Worm (Caenorhabditis elegans) whole organism, late embryonic: ENCODE data around the gene ZK632.10.
A peak's percentile ranks its signal among the peaks of the same experiment; 100 is the strongest.

Source experiments
- C38D4.7 ChIP-seq: fragments of 200-800 bp; sonication (Bioruptor generic); optimal IDR thresholded peaks from 2 replicates; lab custom pipeline; 2018; ENCODE audit warnings: mild to moderate bottlenecking, missing genetic modification characterization, moderate library complexity, missing compliant biosample characterization
- K02D7.2 ChIP-seq: sonication (generic microtip); optimal IDR thresholded peaks from 2 replicates; lab custom pipeline; 2017; ENCODE audit warnings: mild to moderate bottlenecking, missing genetic modification characterization, missing compliant biosample characterization
- K09A11.1 ChIP-seq: sonication (generic microtip); optimal IDR thresholded peaks from 2 replicates; lab custom pipeline; 2017; ENCODE audit warnings: antibody characterized with exemption, mild to moderate bottlenecking, missing genetic modification characterization, missing compliant biosample characterization; ENCODE audit not compliant: insufficient read depth
- ama-1 ChIP-seq: fragments of 150-350 bp; optimal IDR thresholded peaks from 2 replicates; lab custom pipeline; 2014
- ceh-45 ChIP-seq: fragments of 200-800 bp; sonication (Bioruptor generic); IDR thresholded peaks from 2 replicates; pipeline ENCODE4 v1.3.6; 2022; ENCODE audit warnings: missing genetic modification reagents, missing genetic modification characterization, missing compliant biosample characterization
- ceh-6 ChIP-seq: fragments of 200-800 bp; sonication (Bioruptor generic); optimal IDR thresholded peaks from 2 replicates; lab custom pipeline; 2018; ENCODE audit warnings: mild to moderate bottlenecking, missing genetic modification characterization, missing compliant biosample characterization
- ceh-9 ChIP-seq: sonication (generic microtip); optimal IDR thresholded peaks from 2 replicates; lab custom pipeline; 2016; ENCODE audit warnings: mild to moderate bottlenecking, missing genetic modification characterization, inconsistent platforms, missing compliant biosample characterization
- che-1 ChIP-seq: sonication (generic microtip); optimal IDR thresholded peaks from 2 replicates; lab custom pipeline; 2016; ENCODE audit warnings: mild to moderate bottlenecking, missing genetic modification characterization, missing compliant biosample characterization
- dmd-4 ChIP-seq: sonication (generic microtip); optimal IDR thresholded peaks from 2 replicates; lab custom pipeline; 2016; ENCODE audit warnings: borderline replicate concordance, missing genetic modification characterization, missing compliant biosample characterization
- dve-1 ChIP-seq: sonication (generic microtip); optimal IDR thresholded peaks from 2 replicates; lab custom pipeline; 2017; ENCODE audit warnings: antibody characterized with exemption, mild to moderate bottlenecking, missing genetic modification characterization, missing compliant biosample characterization
- elt-2 ChIP-seq: sonication (generic microtip); optimal IDR thresholded peaks from 2 replicates; lab custom pipeline; 2016; ENCODE audit warnings: missing genetic modification reagents, missing genetic modification characterization, missing compliant biosample characterization
- elt-4 ChIP-seq: sonication (generic microtip); optimal IDR thresholded peaks from 2 replicates; lab custom pipeline; 2016; ENCODE audit warnings: missing genetic modification characterization, missing compliant biosample characterization
- fax-1 ChIP-seq: sonication (generic microtip); optimal IDR thresholded peaks from 2 replicates; lab custom pipeline; 2016; ENCODE audit warnings: missing genotype, missing genetic modification characterization, missing compliant biosample characterization
- gmeb-2 ChIP-seq: sonication (generic microtip); optimal IDR thresholded peaks from 2 replicates; lab custom pipeline; 2016; ENCODE audit warnings: missing genetic modification characterization, inconsistent platforms, missing compliant biosample characterization
- hlh-15 ChIP-seq: sonication (generic microtip); optimal IDR thresholded peaks from 2 replicates; lab custom pipeline; 2016; ENCODE audit warnings: missing genetic modification characterization, missing compliant biosample characterization
- hlh-30 ChIP-seq: sonication (generic microtip); optimal IDR thresholded peaks from 2 replicates; lab custom pipeline; 2017; ENCODE audit warnings: antibody characterized with exemption, missing genetic modification characterization, missing compliant biosample characterization; ENCODE audit not compliant: insufficient read depth
- hlh-8 ChIP-seq: sonication (generic microtip); optimal IDR thresholded peaks from 2 replicates; lab custom pipeline; 2016; ENCODE audit warnings: missing genotype, missing genetic modification characterization, missing compliant biosample characterization
- lim-6 ChIP-seq: sonication (generic microtip); optimal IDR thresholded peaks from 2 replicates; lab custom pipeline; 2016; ENCODE audit warnings: missing genetic modification characterization, missing compliant biosample characterization
- madf-2 ChIP-seq: sonication (generic microtip); optimal IDR thresholded peaks from 2 replicates; lab custom pipeline; 2017; ENCODE audit warnings: missing genetic modification characterization, missing compliant biosample characterization
- mec-3 ChIP-seq: sonication (generic microtip); optimal IDR thresholded peaks from 2 replicates; lab custom pipeline; 2016; ENCODE audit warnings: borderline replicate concordance, missing genetic modification characterization, missing compliant biosample characterization
- nfya-1 ChIP-seq: sonication (generic microtip); optimal IDR thresholded peaks from 2 replicates; lab custom pipeline; 2017; ENCODE audit warnings: missing genetic modification characterization, mild to moderate bottlenecking, missing compliant biosample characterization, antibody characterized with exemption, moderate library complexity
- nhr-232 ChIP-seq: sonication (generic microtip); optimal IDR thresholded peaks from 2 replicates; lab custom pipeline; 2016; ENCODE audit warnings: missing genetic modification characterization, missing compliant biosample characterization
- odd-2 ChIP-seq: sonication (generic microtip); optimal IDR thresholded peaks from 2 replicates; lab custom pipeline; 2017; ENCODE audit warnings: antibody characterized with exemption, mild to moderate bottlenecking, missing genetic modification characterization, missing compliant biosample characterization
- pag-3 ChIP-seq: sonication (generic microtip); optimal IDR thresholded peaks from 2 replicates; lab custom pipeline; 2016; ENCODE audit warnings: missing compliant biosample characterization, missing genetic modification characterization, borderline replicate concordance
- pax-1 ChIP-seq: fragments of 150-350 bp; optimal IDR thresholded peaks from 2 replicates; lab custom pipeline; 2014; ENCODE audit warnings: missing biosample characterization, missing genetic modification characterization
- pha-2 ChIP-seq: sonication (generic microtip); optimal IDR thresholded peaks from 2 replicates; lab custom pipeline; 2017; ENCODE audit warnings: mild to moderate bottlenecking, missing genetic modification characterization, missing compliant biosample characterization
- pha-4 ChIP-seq: fragments of 150-350 bp; optimal IDR thresholded peaks from 2 replicates; lab custom pipeline; 2018; ENCODE audit warnings: missing biosample characterization, missing genetic modification reagents, missing genetic modification characterization
- pqm-1 ChIP-seq: sonication (generic microtip); optimal IDR thresholded peaks from 2 replicates; lab custom pipeline; 2016; ENCODE audit warnings: missing genetic modification characterization, missing compliant biosample characterization
- ref-2 ChIP-seq: sonication (generic microtip); optimal IDR thresholded peaks from 2 replicates; lab custom pipeline; 2016; ENCODE audit warnings: missing genetic modification characterization, missing compliant biosample characterization
- rnt-1 ChIP-seq: sonication (generic microtip); optimal IDR thresholded peaks from 2 replicates; lab custom pipeline; 2016; ENCODE audit warnings: missing genetic modification characterization, missing compliant biosample characterization
- sdc-2 ChIP-seq: sonication (generic microtip); optimal IDR thresholded peaks from 2 replicates; lab custom pipeline; 2016; ENCODE audit warnings: missing genotype, missing genetic modification characterization, missing compliant biosample characterization
- sox-2 ChIP-seq: fragments of 200-800 bp; sonication (Bioruptor generic); IDR thresholded peaks from 2 replicates; pipeline ENCODE4 v1.3.6; 2022; ENCODE audit warnings: missing genetic modification reagents, missing genetic modification characterization, missing compliant biosample characterization
- sox-4 ChIP-seq: sonication (generic microtip); optimal IDR thresholded peaks from 2 replicates; lab custom pipeline; 2017; ENCODE audit warnings: mild to moderate bottlenecking, missing genetic modification characterization, inconsistent platforms, missing compliant biosample characterization
- syd-9 ChIP-seq: sonication (generic microtip); optimal IDR thresholded peaks from 2 replicates; lab custom pipeline; 2016; ENCODE audit warnings: mild to moderate bottlenecking, missing genetic modification characterization, moderate library complexity, missing compliant biosample characterization
- tbx-7 ChIP-seq: sonication (generic microtip); optimal IDR thresholded peaks from 2 replicates; lab custom pipeline; 2016; ENCODE audit warnings: missing genotype, missing genetic modification characterization, missing compliant biosample characterization
- unc-3 ChIP-seq, 2 experiments: fragments of 200-800 bp in 1 of 2; sonication (Bioruptor generic) in 1 of 2; sonication (generic microtip) in 1 of 2; conservative IDR thresholded peaks in 1 of 2; optimal IDR thresholded peaks in 1 of 2; 2 replicates each; pipeline versions ENCODE4 v1.3.6 to Lab custom; 2016 to 2022; ENCODE audit warnings: missing compliant biosample characterization in 2 of 2, missing genetic modification characterization in 2 of 2, missing genetic modification reagents in 1 of 2
- unc-42 ChIP-seq: sonication (generic microtip); optimal IDR thresholded peaks from 2 replicates; lab custom pipeline; 2016; ENCODE audit warnings: missing genotype, missing genetic modification characterization, missing compliant biosample characterization
- unc-55 ChIP-seq: sonication (generic microtip); optimal IDR thresholded peaks from 2 replicates; lab custom pipeline; 2017; ENCODE audit warnings: missing biosample characterization, missing genetic modification reagents, missing genetic modification characterization
- zip-5 ChIP-seq: sonication (generic microtip); optimal IDR thresholded peaks from 2 replicates; lab custom pipeline; 2016; ENCODE audit warnings: missing genetic modification characterization, missing compliant biosample characterization
- ztf-16 ChIP-seq: sonication (generic microtip); optimal IDR thresholded peaks from 2 replicates; lab custom pipeline; 2017; ENCODE audit warnings: missing genetic modification characterization, missing compliant biosample characterization

Gene ZK632.10

ce11 chrIII:9851547-9851946 is 24.0 kb upstream of the ZK632.10 start, which contains the start of gene K11H3.3:
TSS of gene K11H3.3 (plus strand) at chrIII:9851854.
- no peak for TF ChIP-seq nhr-232 (tag; lab: Kevin White, UChicago)
- no peak for TF ChIP-seq tbx-7 (tag; lab: Kevin White, UChicago)

ce11 chrIII:9850877-9851276 is 23.4 kb upstream of the ZK632.10 start:
- TF ChIP-seq K09A11.1 (tag; lab: Kevin White, UChicago), result no peak

ce11 chrIII:9849950-9850349 is 22.4 kb upstream of the ZK632.10 start:
- TF ChIP-seq pha-2 (tag; lab: Kevin White, UChicago) (no peak), rnt-1 (tag; lab: Kevin White, UChicago) (no peak), fax-1 (tag; lab: Kevin White, UChicago) (no peak), gmeb-2 (no peak), syd-9 (no peak), unc-42 (no peak), lim-6 (tag; lab: Kevin White, UChicago) (no peak), sdc-2 (no peak), ref-2 (no peak), elt-4 (tag; lab: Kevin White, UChicago) (no peak), hlh-15 (tag; lab: Kevin White, UChicago) (no peak), ceh-9 (tag; lab: Kevin White, UChicago) (no peak), sox-4 (no peak), pag-3 (no peak), pha-4 (tag; lab: Kevin White, UChicago) (no peak), unc-3 (GFP tag; conservative IDR thresholded peaks at IDR 0.05; lab: Robert Waterston, UW) (no peak), unc-3 (tag; optimal IDR thresholded peaks at IDR 0.05; lab: Kevin White, UChicago) (no peak), ztf-16 (tag; lab: Kevin White, UChicago) (no peak), ceh-45 (no peak), mec-3 (tag; lab: Kevin White, UChicago) (no peak)

ce11 chrIII:9849111-9849510 is 21.6 kb upstream of the ZK632.10 start:
- TF ChIP-seq sox-2, result peak; percentile 31; the same call in 1 of the 2 replicates
- TF ChIP-seq hlh-8 (tag; lab: Kevin White, UChicago), result peak; percentile 8

ce11 chrIII:9848603-9849002 is 21.1 kb upstream of the ZK632.10 start:
- no peak for TF ChIP-seq odd-2
- TF ChIP-seq nfya-1 (tag; lab: Kevin White, UChicago), result no peak
- TF ChIP-seq pha-4 (tag; lab: Kevin White, UChicago), result no peak
- TF ChIP-seq ceh-9 (tag; lab: Kevin White, UChicago), result no peak
- no peak for TF ChIP-seq elt-4 (tag; lab: Kevin White, UChicago)
- no peak for TF ChIP-seq K02D7.2 (tag; lab: Kevin White, UChicago)
- no peak for TF ChIP-seq pqm-1 (tag; lab: Kevin White, UChicago)
- no peak for TF ChIP-seq ama-1 (lab: Kevin White, UChicago)

- TF ChIP-seq ceh-45, result no peak
- peak; percentile 11 for TF ChIP-seq unc-55 (GFP tag; lab: Kevin White, UChicago)
- TF ChIP-seq che-1, result no peak
Measured at ce11 chrIII:9848083-9848482, 20.6 kb upstream of the ZK632.10 start, which contains the start of gene mrpl-36. TSS of gene mrpl-36 (minus strand) at chrIII:9848116.

ce11 chrIII:9846093-9846492 is 18.6 kb upstream of the ZK632.10 start, which contains the start of gene K11H3.2:
TSS of gene K11H3.2 (plus strand) at chrIII:9846393.
- TF ChIP-seq dmd-4 (tag; lab: Kevin White, UChicago) (no peak), ceh-6 (no peak), K09A11.1 (tag; lab: Kevin White, UChicago) (no peak), C38D4.7 (GFP tag; lab: Kevin White, UChicago) (no peak), pax-1 (tag; lab: Kevin White, UChicago) (no peak), hlh-30 (tag; lab: Kevin White, UChicago) (no peak), elt-2 (tag; lab: Kevin White, UChicago) (no peak), odd-2 (no peak), madf-2 (tag; lab: Kevin White, UChicago) (no peak), zip-5 (tag; lab: Kevin White, UChicago) (no peak), dve-1 (tag; lab: Kevin White, UChicago) (no peak), pha-2 (tag; lab: Kevin White, UChicago) (no peak), sox-2 (no peak)
